Worm (Caenorhabditis elegans) whole organism, young adult: ENCODE measurements around the gene glb-20.

Experiments used
- akir-1 ChIP-seq: fragments of 200-800 bp; sonication (Bioruptor generic); optimal IDR thresholded peaks from 2 replicates; lab custom pipeline; 2018; ENCODE audit warnings: mild to moderate bottlenecking, missing genetic modification characterization, moderate library complexity, missing compliant biosample characterization
- attf-3 ChIP-seq: fragments of 200-800 bp; sonication (Bioruptor generic); conservative IDR thresholded peaks from 2 replicates; pipeline ENCODE4 v1.3.6; 2022; ENCODE audit warnings: missing genetic modification reagents, missing genetic modification characterization, missing compliant biosample characterization
- ceh-91 ChIP-seq: fragments of 200-800 bp; sonication (Bioruptor generic); IDR thresholded peaks from 2 replicates; pipeline ENCODE4 v1.3.6; 2022; ENCODE audit warnings: missing genetic modification reagents, missing genetic modification characterization, missing compliant biosample characterization
- zfh-2 ChIP-seq: fragments of 200-800 bp; sonication (Bioruptor generic); conservative IDR thresholded peaks from 2 replicates; pipeline ENCODE4 v1.3.6; 2022; ENCODE audit warnings: missing genetic modification reagents, missing genetic modification characterization, missing compliant biosample characterization

glb-20 gene

ce11 chrX:13503839-13504238, 52.1 kb downstream of the glb-20 start:
- TF ChIP-seq attf-3 (GFP tag; lab: Robert Waterston, UW) (0 out of 2 replicates have a peak, but pooled peaks have one; percentile 12), ceh-91 (GFP tag; lab: Robert Waterston, UW) (no peak), akir-1 (GFP tag; lab: Kevin White, UChicago) (no peak), zfh-2 (GFP tag; lab: Robert Waterston, UW) (peak; percentile 41; the same call in 1 of the 2 replicates)
